Worm (Caenorhabditis elegans) whole organism, early embryonic: ENCODE data around the gene T05C1.3.

Experiments used
- B0310.2 ChIP-seq: sonication (generic microtip); optimal IDR thresholded peaks from 2 replicates; lab custom pipeline; 2016; ENCODE audit warnings: mild to moderate bottlenecking, missing genetic modification characterization, missing compliant biosample characterization
- F13C5.2 ChIP-seq: sonication (generic microtip); optimal IDR thresholded peaks from 2 replicates; lab custom pipeline; 2017; ENCODE audit warnings: mild to moderate bottlenecking, missing genetic modification characterization, inconsistent platforms, missing compliant biosample characterization
- aly-1 ChIP-seq: sonication (generic microtip); optimal IDR thresholded peaks from 2 replicates; lab custom pipeline; 2016; ENCODE audit warnings: missing genetic modification characterization, missing compliant biosample characterization
- ama-1 ChIP-seq: fragments of 150-350 bp; optimal IDR thresholded peaks from 2 replicates; lab custom pipeline; 2014
- ceh-13 ChIP-seq: fragments of 200-800 bp; sonication (Bioruptor generic); optimal IDR thresholded peaks from 2 replicates; lab custom pipeline; 2018; ENCODE audit warnings: mild to moderate bottlenecking, missing genetic modification characterization, missing compliant biosample characterization
- ceh-36 ChIP-seq: sonication (generic microtip); optimal IDR thresholded peaks from 2 replicates; lab custom pipeline; 2016; ENCODE audit warnings: missing genetic modification characterization, inconsistent platforms, missing compliant biosample characterization
- ets-7 ChIP-seq: sonication (generic microtip); optimal IDR thresholded peaks from 2 replicates; lab custom pipeline; 2016; ENCODE audit warnings: missing genotype, missing genetic modification characterization, missing compliant biosample characterization
- flt-1 ChIP-seq: fragments of 200-800 bp; sonication (Bioruptor generic); IDR thresholded peaks from 2 replicates; pipeline ENCODE4 v1.3.6; 2022; ENCODE audit warnings: missing genetic modification characterization, missing compliant biosample characterization
- hmbx-1 ChIP-seq: sonication (generic microtip); optimal IDR thresholded peaks from 2 replicates; lab custom pipeline; 2016; ENCODE audit warnings: mild to moderate bottlenecking, missing genetic modification characterization, missing compliant biosample characterization
- hmg-4 ChIP-seq: fragments of 200-800 bp; sonication (Bioruptor generic); optimal IDR thresholded peaks from 2 replicates; lab custom pipeline; 2018; ENCODE audit warnings: mild to moderate bottlenecking, missing genetic modification characterization, missing compliant biosample characterization
- hnd-1 ChIP-seq: sonication (generic microtip); optimal IDR thresholded peaks from 2 replicates; lab custom pipeline; 2016; ENCODE audit warnings: missing genetic modification characterization, missing compliant biosample characterization
- pes-1 ChIP-seq: fragments of 200-800 bp; sonication (Bioruptor generic); IDR thresholded peaks from 2 replicates; pipeline ENCODE4 v1.3.6; 2022; ENCODE audit warnings: missing genetic modification reagents, missing genetic modification characterization, missing compliant biosample characterization
- scrt-1 ChIP-seq: fragments of 200-800 bp; sonication (Bioruptor generic); IDR thresholded peaks from 2 replicates; pipeline ENCODE4 v1.3.6; 2022; ENCODE audit warnings: missing genetic modification characterization, missing compliant biosample characterization
- sea-1 ChIP-seq: fragments of 200-800 bp; sonication (Bioruptor generic); conservative IDR thresholded peaks from 2 replicates; pipeline ENCODE4 v1.3.6; 2022; ENCODE audit warnings: missing genetic modification characterization, missing compliant biosample characterization
- tbx-11 ChIP-seq: fragments of 200-800 bp; sonication (Bioruptor generic); IDR thresholded peaks from 2 replicates; pipeline ENCODE4 v1.3.6; 2022; ENCODE audit warnings: missing genetic modification characterization, missing compliant biosample characterization
- tbx-37 ChIP-seq: fragments of 200-800 bp; sonication (Bioruptor generic); conservative IDR thresholded peaks from 2 replicates; pipeline ENCODE4 v1.3.6; 2022; ENCODE audit warnings: missing genetic modification reagents, missing genetic modification characterization, missing compliant biosample characterization
- tra-4 ChIP-seq: sonication (generic microtip); optimal IDR thresholded peaks from 2 replicates; lab custom pipeline; 2017; ENCODE audit warnings: missing genetic modification characterization, missing compliant biosample characterization

Gene T05C1.3

ce11 chrII:4505097-4505626 lies 16.0 kb upstream of the T05C1.3 start, which contains the start of gene camt-1:
Gene camt-1, minus strand, starts transcription at chrII:4505147.
- TF ChIP-seq ama-1 (lab: Kevin White, UChicago): no peak
- TF ChIP-seq tbx-11 (GFP tag; lab: Robert Waterston, UW): no peak
- no peak for TF ChIP-seq hnd-1 (tag; lab: Kevin White, UChicago)
- TF ChIP-seq tra-4 (tag; lab: Kevin White, UChicago): no peak

ce11 chrII:4495844-4496243 lies 6.7 kb upstream of the T05C1.3 start:
- no peak for TF ChIP-seq ets-7
- TF ChIP-seq ama-1 (lab: Kevin White, UChicago): no peak
- TF ChIP-seq F13C5.2 (tag; lab: Kevin White, UChicago): no peak
- no peak for TF ChIP-seq hnd-1 (tag; lab: Kevin White, UChicago)
- no peak for TF ChIP-seq ceh-36 (tag; lab: Kevin White, UChicago)
- TF ChIP-seq aly-1 (tag; lab: Kevin White, UChicago): no peak
- no peak for TF ChIP-seq sea-1 (GFP tag; lab: Robert Waterston, UW)
- TF ChIP-seq tra-4 (tag; lab: Kevin White, UChicago): no peak
- no peak for TF ChIP-seq hmbx-1 (tag; lab: Kevin White, UChicago)
- no peak for TF ChIP-seq flt-1 (GFP tag; lab: Robert Waterston, UW)
- no peak for TF ChIP-seq pes-1 (GFP tag; lab: Robert Waterston, UW)
- no peak for TF ChIP-seq ceh-13 (GFP tag; lab: Kevin White, UChicago)
- TF ChIP-seq hmg-4: no peak
- no peak for TF ChIP-seq tbx-11 (GFP tag; lab: Robert Waterston, UW)
- TF ChIP-seq B0310.2 (tag; lab: Kevin White, UChicago): no peak

- TF ChIP-seq pes-1 (GFP tag; lab: Robert Waterston, UW): no peak
- TF ChIP-seq scrt-1 (GFP tag; lab: Robert Waterston, UW): no peak
- no peak for TF ChIP-seq B0310.2 (tag; lab: Kevin White, UChicago)
- no peak for TF ChIP-seq hmbx-1 (tag; lab: Kevin White, UChicago)
- no peak for TF ChIP-seq ceh-36 (tag; lab: Kevin White, UChicago)
- no peak for TF ChIP-seq ets-7
These were observed 5.3 kb upstream of the T05C1.3 start for ce11 chrII:4494532-4494931.

- TF ChIP-seq hnd-1 (tag; lab: Kevin White, UChicago) (no peak), tra-4 (tag; lab: Kevin White, UChicago) (no peak), hmbx-1 (tag; lab: Kevin White, UChicago) (no peak), tbx-37 (GFP tag; lab: Robert Waterston, UW) (no peak), flt-1 (GFP tag; lab: Robert Waterston, UW) (no peak), scrt-1 (GFP tag; lab: Robert Waterston, UW) (no peak), B0310.2 (tag; lab: Kevin White, UChicago) (no peak), aly-1 (tag; lab: Kevin White, UChicago) (no peak), hmg-4 (no peak)
These were observed 1.5 kb upstream of the T05C1.3 start, which contains the start of gene T05C1.5 for ce11 chrII:4490729-4491128. Gene T05C1.5, minus strand, starts transcription at chrII:4490829.

ce11 chrII:4482021-4482420 lies 7.2 kb downstream of the T05C1.3 start, which contains the start of gene T05C1.2:
Gene T05C1.2, minus strand, starts transcription at chrII:4482121.
- TF ChIP-seq ceh-13 (GFP tag; lab: Kevin White, UChicago): no peak
- no peak for TF ChIP-seq ets-7
- no peak for TF ChIP-seq pes-1 (GFP tag; lab: Robert Waterston, UW)
- TF ChIP-seq tbx-11 (GFP tag; lab: Robert Waterston, UW): no peak
- TF ChIP-seq tra-4 (tag; lab: Kevin White, UChicago): no peak
- no peak for TF ChIP-seq aly-1 (tag; lab: Kevin White, UChicago)
- TF ChIP-seq hnd-1 (tag; lab: Kevin White, UChicago): no peak
- no peak for TF ChIP-seq tbx-37 (GFP tag; lab: Robert Waterston, UW)
- no peak for TF ChIP-seq F13C5.2 (tag; lab: Kevin White, UChicago)
- TF ChIP-seq scrt-1 (GFP tag; lab: Robert Waterston, UW): no peak
- TF ChIP-seq hmg-4: no peak
- TF ChIP-seq ama-1 (lab: Kevin White, UChicago): no peak

- TF ChIP-seq tbx-11 (GFP tag; lab: Robert Waterston, UW): no peak
- TF ChIP-seq hnd-1 (tag; lab: Kevin White, UChicago): no peak
- TF ChIP-seq aly-1 (tag; lab: Kevin White, UChicago): no peak
- TF ChIP-seq tbx-37 (GFP tag; lab: Robert Waterston, UW): no peak
- TF ChIP-seq ets-7: no peak
- TF ChIP-seq ceh-36 (tag; lab: Kevin White, UChicago): no peak
- no peak for TF ChIP-seq B0310.2 (tag; lab: Kevin White, UChicago)
- no peak for TF ChIP-seq hmbx-1 (tag; lab: Kevin White, UChicago)
These were observed 10.9 kb downstream of the T05C1.3 start, which contains the start of gene T05C1.1 for ce11 chrII:4478303-4478702. Gene T05C1.1, plus strand, starts transcription at chrII:4478603.

ce11 chrII:4474005-4474655 lies 15.1 kb downstream of the T05C1.3 start:
- TF ChIP-seq pes-1 (GFP tag; lab: Robert Waterston, UW): no peak
- TF ChIP-seq ceh-13 (GFP tag; lab: Kevin White, UChicago): no peak
- no peak for TF ChIP-seq flt-1 (GFP tag; lab: Robert Waterston, UW)
- no peak for TF ChIP-seq F13C5.2 (tag; lab: Kevin White, UChicago)
- TF ChIP-seq tbx-37 (GFP tag; lab: Robert Waterston, UW): no peak
- TF ChIP-seq ets-7: no peak
- no peak for TF ChIP-seq sea-1 (GFP tag; lab: Robert Waterston, UW)
- no peak for TF ChIP-seq tra-4 (tag; lab: Kevin White, UChicago)
- no peak for TF ChIP-seq aly-1 (tag; lab: Kevin White, UChicago)
- TF ChIP-seq hnd-1 (tag; lab: Kevin White, UChicago): no peak
- TF ChIP-seq scrt-1 (GFP tag; lab: Robert Waterston, UW): no peak
- TF ChIP-seq ceh-36 (tag; lab: Kevin White, UChicago): no peak
- TF ChIP-seq hmbx-1 (tag; lab: Kevin White, UChicago): no peak
- TF ChIP-seq B0310.2 (tag; lab: Kevin White, UChicago): no peak
- TF ChIP-seq hmg-4: no peak
- TF ChIP-seq ama-1 (lab: Kevin White, UChicago): no peak
- no peak for TF ChIP-seq tbx-11 (GFP tag; lab: Robert Waterston, UW)
